Worm (Caenorhabditis elegans) whole organism, young adult: ENCODE data around the gene pah-1.

Experiments used
- F49E8.2 ChIP-seq: sonication (generic microtip); optimal IDR thresholded peaks from 3 replicates; lab custom pipeline; 2017; ENCODE audit warnings: missing genetic modification characterization, mild to moderate bottlenecking, missing compliant biosample characterization, antibody characterized with exemption, moderate library complexity; ENCODE audit not compliant: insufficient read depth
- ceh-40 ChIP-seq: fragments of 200-800 bp; sonication (Bioruptor generic); IDR thresholded peaks from 2 replicates; pipeline ENCODE4 v1.3.6; 2022; ENCODE audit warnings: missing genetic modification characterization, missing compliant biosample characterization
- efl-1 ChIP-seq: fragments of 150-350 bp; optimal IDR thresholded peaks from 2 replicates; lab custom pipeline; 2014; ENCODE audit warnings: missing biosample characterization, missing genetic modification reagents, missing genetic modification characterization
- lin-54 ChIP-seq: fragments of 200-800 bp; sonication (Bioruptor generic); optimal IDR thresholded peaks from 2 replicates; lab custom pipeline; 2018; ENCODE audit warnings: mild to moderate bottlenecking, missing genetic modification characterization, missing compliant biosample characterization
- nfya-1 ChIP-seq: sonication (generic microtip); optimal IDR thresholded peaks from 2 replicates; lab custom pipeline; 2017; ENCODE audit warnings: antibody characterized with exemption, missing compliant biosample characterization, missing genetic modification characterization, borderline replicate concordance; ENCODE audit not compliant: insufficient read depth
- snpc-3.4 ChIP-seq: sonication (generic microtip); optimal IDR thresholded peaks from 2 replicates; lab custom pipeline; 2017; ENCODE audit warnings: missing genetic modification characterization, mild to moderate bottlenecking, missing compliant biosample characterization, antibody characterized with exemption, moderate library complexity, missing genotype, missing genetic modification reagents
- snpc-4 ChIP-seq, 5 experiments: fragments of 150-350 bp in 1 of 5; sonication (generic microtip) in 4 of 5; optimal IDR thresholded peaks; 2 replicates each; lab custom pipeline; 2014 to 2018; ENCODE audit warnings: missing genetic modification characterization in 5 of 5, missing biosample characterization in 3 of 5, antibody characterized with exemption in 2 of 5, mild to moderate bottlenecking in 2 of 5, missing compliant biosample characterization in 2 of 5, missing genotype in 2 of 5, moderate library complexity in 2 of 5, missing genetic modification reagents in 1 of 5
- tlf-1 ChIP-seq: fragments of 200-800 bp; sonication (Bioruptor generic); optimal IDR thresholded peaks from 2 replicates; lab custom pipeline; 2018; ENCODE audit warnings: mild to moderate bottlenecking, missing genetic modification characterization, missing compliant biosample characterization
- unc-62 ChIP-seq: fragments of 150-350 bp; optimal IDR thresholded peaks from 2 replicates; lab custom pipeline; 2014; ENCODE audit warnings: missing biosample characterization, missing genetic modification reagents, missing genetic modification characterization

DNA sequence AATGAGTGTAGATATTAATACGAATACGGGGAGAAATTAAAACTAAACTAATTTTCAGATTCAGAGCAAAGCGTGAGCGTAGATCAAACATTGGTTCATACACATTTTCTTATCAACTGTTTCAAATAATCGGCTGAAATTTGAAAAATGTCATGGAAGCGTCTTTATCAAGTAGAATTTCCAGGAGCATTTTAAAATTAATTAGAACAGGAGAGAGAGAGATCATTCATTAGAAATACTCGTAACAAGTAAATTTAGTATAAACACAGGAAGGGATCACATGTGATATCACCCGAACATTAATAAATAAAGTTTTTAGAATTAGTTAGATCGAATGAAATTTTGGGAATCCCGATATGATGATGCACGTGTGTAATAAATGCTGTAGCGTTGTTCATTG lies 40.1 kb upstream of the pah-1 start, which contains the start of gene pho-13:
- TF ChIP-seq F49E8.2 (tag; lab: Kevin White, UChicago) = no peak
- no peak for TF ChIP-seq lin-54
- no peak for TF ChIP-seq efl-1
- no peak for TF ChIP-seq snpc-4 (GFP tag; optimal IDR thresholded peaks at IDR 0.05; lab: Kevin White, UChicago)
- no peak for TF ChIP-seq snpc-4 (tag; optimal IDR thresholded peaks at IDR 0.05; lab: Kevin White, UChicago)
- no peak for TF ChIP-seq nfya-1
- no peak for TF ChIP-seq unc-62 (GFP tag; lab: Kevin White, UChicago)
- no peak for TF ChIP-seq ceh-40 (GFP tag; lab: Robert Waterston, UW)
- TF ChIP-seq tlf-1 (GFP tag; lab: Kevin White, UChicago) = no peak
- TF ChIP-seq snpc-3.4 (tag; lab: Kevin White, UChicago) = no peak
